Worm (Caenorhabditis elegans) whole organism, young adult: ENCODE data around the gene C34B4.2.
A peak's percentile ranks its signal among the peaks of the same experiment; 100 is the strongest.
"Not testable (repeated sequence)": the region's sequence is repeated elsewhere in the genome, so short reads cannot be mapped to it uniquely, and the experiment has no call there.

Experiments used
- B0019.2 ChIP-seq: fragments of 200-800 bp; sonication (Bioruptor generic); conservative IDR thresholded peaks from 2 replicates; pipeline ENCODE4 v1.3.6; 2022; ENCODE audit warnings: missing genetic modification reagents, missing genetic modification characterization, missing compliant biosample characterization
- B0035.1 ChIP-seq: sonication (generic microtip); optimal IDR thresholded peaks from 2 replicates; lab custom pipeline; 2016; ENCODE audit warnings: missing genetic modification characterization, mild to moderate bottlenecking, missing compliant biosample characterization, missing genotype, missing genetic modification reagents
- C17E4.6 ChIP-seq: fragments of 200-800 bp; sonication (Bioruptor generic); IDR thresholded peaks from 2 replicates; pipeline ENCODE4 v1.3.6; 2022; ENCODE audit warnings: missing genetic modification reagents, missing genetic modification characterization, missing compliant biosample characterization
- D2030.7 ChIP-seq: fragments of 200-800 bp; sonication (Bioruptor generic); IDR thresholded peaks from 2 replicates; pipeline ENCODE4 v1.3.6; 2022; ENCODE audit warnings: missing genetic modification reagents, missing genetic modification characterization, missing compliant biosample characterization
- F39B2.1 ChIP-seq: fragments of 200-800 bp; sonication (Bioruptor generic); IDR thresholded peaks from 2 replicates; pipeline ENCODE4 v1.3.6; 2022; ENCODE audit warnings: missing genetic modification reagents, missing genetic modification characterization, missing compliant biosample characterization
- F49E8.2 ChIP-seq: sonication (generic microtip); optimal IDR thresholded peaks from 3 replicates; lab custom pipeline; 2017; ENCODE audit warnings: missing genetic modification characterization, mild to moderate bottlenecking, missing compliant biosample characterization, antibody characterized with exemption, moderate library complexity; ENCODE audit not compliant: insufficient read depth
- F57C9.4 ChIP-seq: sonication (generic microtip); optimal IDR thresholded peaks from 2 replicates; lab custom pipeline; 2017; ENCODE audit warnings: mild to moderate bottlenecking, missing genetic modification characterization, missing compliant biosample characterization
- K12H6.12 ChIP-seq: fragments of 200-800 bp; sonication (Bioruptor generic); optimal IDR thresholded peaks from 2 replicates; lab custom pipeline; 2018; ENCODE audit warnings: mild to moderate bottlenecking, missing genetic modification characterization, missing compliant biosample characterization
- Y53F4B.3 ChIP-seq: fragments of 200-800 bp; sonication (Bioruptor generic); IDR thresholded peaks from 2 replicates; pipeline ENCODE4 v1.3.6; 2022; ENCODE audit warnings: missing genetic modification reagents, missing genetic modification characterization, missing compliant biosample characterization
- Y53G8AR.9 ChIP-seq: fragments of 200-800 bp; sonication (Bioruptor generic); conservative IDR thresholded peaks from 2 replicates; pipeline ENCODE4 v1.3.6; 2022; ENCODE audit warnings: missing genetic modification reagents, missing genetic modification characterization, missing compliant biosample characterization
- ZK185.1 ChIP-seq: sonication (generic microtip); optimal IDR thresholded peaks from 2 replicates; lab custom pipeline; 2016; ENCODE audit warnings: mild to moderate bottlenecking, missing genetic modification characterization, missing compliant biosample characterization; ENCODE audit not compliant: poor library complexity, severe bottlenecking
- akir-1 ChIP-seq: fragments of 200-800 bp; sonication (Bioruptor generic); optimal IDR thresholded peaks from 2 replicates; lab custom pipeline; 2018; ENCODE audit warnings: mild to moderate bottlenecking, missing genetic modification characterization, moderate library complexity, missing compliant biosample characterization
- aptf-3 ChIP-seq: fragments of 200-800 bp; sonication (Bioruptor generic); IDR thresholded peaks from 2 replicates; pipeline ENCODE4 v1.3.6; 2022; ENCODE audit warnings: missing genetic modification characterization, missing compliant biosample characterization
- athp-1 ChIP-seq: sonication (generic microtip); optimal IDR thresholded peaks from 2 replicates; lab custom pipeline; 2017; ENCODE audit warnings: mild to moderate bottlenecking, missing genetic modification characterization, missing compliant biosample characterization
- attf-5 ChIP-seq: fragments of 200-800 bp; sonication (Bioruptor generic); optimal IDR thresholded peaks from 2 replicates; lab custom pipeline; 2018; ENCODE audit warnings: mild to moderate bottlenecking, missing genetic modification characterization, missing compliant biosample characterization
- bed-2 ChIP-seq: fragments of 200-800 bp; sonication (Bioruptor generic); IDR thresholded peaks from 2 replicates; pipeline ENCODE4 v1.3.6; 2022; ENCODE audit warnings: missing genetic modification reagents, missing genetic modification characterization, missing compliant biosample characterization
- ccch-3 ChIP-seq: fragments of 200-800 bp; sonication (Bioruptor generic); optimal IDR thresholded peaks from 2 replicates; lab custom pipeline; 2018; ENCODE audit warnings: mild to moderate bottlenecking, missing genetic modification characterization, missing compliant biosample characterization
- cebp-1 ChIP-seq, 2 experiments: fragments of 200-800 bp in 1 of 2; sonication (Bioruptor generic) in 1 of 2; sonication (generic microtip) in 1 of 2; IDR thresholded peaks in 1 of 2; optimal IDR thresholded peaks in 1 of 2; 2 replicates each; pipeline versions ENCODE4 v1.3.6 to Lab custom; 2017 to 2022; ENCODE audit warnings: missing compliant biosample characterization in 2 of 2, missing genetic modification characterization in 2 of 2, mild to moderate bottlenecking in 1 of 2, missing genetic modification reagents in 1 of 2, moderate library complexity in 1 of 2
- ceh-100 ChIP-seq: fragments of 200-800 bp; sonication (Bioruptor generic); IDR thresholded peaks from 2 replicates; pipeline ENCODE4 v1.3.6; 2022; ENCODE audit warnings: missing genetic modification reagents, missing genetic modification characterization, missing compliant biosample characterization
- ceh-27 ChIP-seq: fragments of 200-800 bp; sonication (Bioruptor generic); optimal IDR thresholded peaks from 2 replicates; lab custom pipeline; 2018; ENCODE audit warnings: mild to moderate bottlenecking, missing genetic modification characterization, moderate library complexity, missing compliant biosample characterization
- ekl-4 ChIP-seq: fragments of 200-800 bp; sonication (Bioruptor generic); IDR thresholded peaks from 2 replicates; pipeline ENCODE4 v1.3.6; 2022; ENCODE audit warnings: missing genetic modification reagents, missing genetic modification characterization, missing compliant biosample characterization
- gei-17 ChIP-seq: fragments of 200-800 bp; sonication (Bioruptor generic); optimal IDR thresholded peaks from 2 replicates; lab custom pipeline; 2018; ENCODE audit warnings: mild to moderate bottlenecking, missing genetic modification characterization, missing compliant biosample characterization
- hmg-20 ChIP-seq: fragments of 200-800 bp; sonication (Bioruptor generic); IDR thresholded peaks from 2 replicates; pipeline ENCODE4 v1.3.6; 2022; ENCODE audit warnings: missing genetic modification reagents, missing genetic modification characterization, missing compliant biosample characterization
- let-607 ChIP-seq, 2 experiments: fragments of 200-800 bp in 1 of 2; sonication (Bioruptor generic) in 1 of 2; sonication (generic microtip) in 1 of 2; optimal IDR thresholded peaks; 2 replicates each; lab custom pipeline; 2016 to 2018; ENCODE audit warnings: mild to moderate bottlenecking in 2 of 2, missing compliant biosample characterization in 2 of 2, missing genetic modification characterization in 2 of 2, moderate library complexity in 2 of 2, missing genotype in 1 of 2
- lin-35 ChIP-seq, 3 experiments: fragments of 150-350 bp in 2 of 3; sonication (generic microtip) in 1 of 3; optimal IDR thresholded peaks; 2 replicates each; lab custom pipeline; 2014 to 2018; ENCODE audit warnings: missing biosample characterization in 3 of 3, missing genetic modification characterization in 3 of 3, missing genetic modification reagents in 3 of 3
- lin-40 ChIP-seq: sonication (generic microtip); optimal IDR thresholded peaks from 2 replicates; lab custom pipeline; 2016; ENCODE audit warnings: missing genetic modification characterization, mild to moderate bottlenecking, missing compliant biosample characterization, missing genotype, missing genetic modification reagents
- madf-10 ChIP-seq: sonication (generic microtip); optimal IDR thresholded peaks from 2 replicates; lab custom pipeline; 2016; ENCODE audit warnings: mild to moderate bottlenecking, missing genetic modification characterization, missing compliant biosample characterization
- mxl-1 ChIP-seq: sonication (generic microtip); optimal IDR thresholded peaks from 2 replicates; lab custom pipeline; 2016; ENCODE audit warnings: missing genetic modification characterization, missing compliant biosample characterization
- nfya-1 ChIP-seq: sonication (generic microtip); optimal IDR thresholded peaks from 2 replicates; lab custom pipeline; 2017; ENCODE audit warnings: antibody characterized with exemption, missing compliant biosample characterization, missing genetic modification characterization, borderline replicate concordance; ENCODE audit not compliant: insufficient read depth
- nfya-2 ChIP-seq: fragments of 200-800 bp; sonication (Bioruptor generic); IDR thresholded peaks from 2 replicates; pipeline ENCODE4 v1.3.6; 2022; ENCODE audit warnings: missing genetic modification reagents, missing genetic modification characterization, missing compliant biosample characterization
- nhr-80 ChIP-seq: sonication (generic microtip); optimal IDR thresholded peaks from 2 replicates; lab custom pipeline; 2016; ENCODE audit warnings: missing genetic modification characterization, missing compliant biosample characterization
- rcor-1 ChIP-seq: fragments of 200-800 bp; sonication (Bioruptor generic); IDR thresholded peaks from 2 replicates; pipeline ENCODE4 v1.3.6; 2022; ENCODE audit warnings: missing genetic modification reagents, missing genetic modification characterization, missing compliant biosample characterization
- rec-8 ChIP-seq, 2 experiments: sonication (generic microtip); optimal IDR thresholded peaks; 2 replicates each; lab custom pipeline; 2016; ENCODE audit warnings: mild to moderate bottlenecking in 2 of 2, missing genetic modification characterization in 2 of 2, missing genetic modification reagents in 2 of 2, missing genotype in 2 of 2, missing biosample characterization in 1 of 2, missing compliant biosample characterization in 1 of 2, moderate library complexity in 1 of 2
- snpc-4 ChIP-seq, 5 experiments: fragments of 150-350 bp in 1 of 5; sonication (generic microtip) in 4 of 5; optimal IDR thresholded peaks; 2 replicates each; lab custom pipeline; 2014 to 2018; ENCODE audit warnings: missing genetic modification characterization in 5 of 5, missing biosample characterization in 3 of 5, antibody characterized with exemption in 2 of 5, mild to moderate bottlenecking in 2 of 5, missing compliant biosample characterization in 2 of 5, missing genotype in 2 of 5, moderate library complexity in 2 of 5, missing genetic modification reagents in 1 of 5
- somi-1 ChIP-seq: fragments of 200-800 bp; sonication (Bioruptor generic); optimal IDR thresholded peaks from 2 replicates; lab custom pipeline; 2018; ENCODE audit warnings: mild to moderate bottlenecking, missing genetic modification characterization, missing compliant biosample characterization
- unc-130 ChIP-seq: sonication (generic microtip); optimal IDR thresholded peaks from 2 replicates; lab custom pipeline; 2016; ENCODE audit warnings: missing genetic modification reagents, missing genetic modification characterization, missing compliant biosample characterization

The C34B4.2 gene

DNA sequence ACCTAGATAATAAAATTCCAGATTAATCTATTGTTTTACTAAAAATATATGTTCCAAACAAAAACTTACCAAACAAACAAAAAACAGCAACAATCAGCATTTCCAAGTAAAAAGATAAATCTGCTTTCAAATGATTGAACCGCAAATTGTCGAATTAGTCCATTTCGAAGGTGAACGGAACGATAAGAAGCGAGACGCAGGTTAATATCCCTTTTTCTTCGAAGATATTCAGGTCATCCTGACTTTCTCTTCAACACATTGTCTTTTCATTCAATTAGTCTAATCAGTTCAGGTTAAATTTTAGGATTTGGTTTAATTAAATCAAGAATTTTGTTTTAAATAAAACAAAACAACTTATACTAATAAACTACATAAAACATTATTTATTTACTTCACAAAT lies 50.5 kb downstream of the C34B4.2 start, which contains the start of gene B0365.9:
TSS of gene B0365.9 (minus strand) at position 186 of the 400 bp plus-strand sequence.
- no peak for TF ChIP-seq ekl-4 (GFP tag; lab: Robert Waterston, UW)
- TF ChIP-seq ceh-100 (GFP tag; lab: Robert Waterston, UW): no peak
- TF ChIP-seq snpc-4 (GFP tag; optimal IDR thresholded peaks at IDR 0.05; lab: Kevin White, UChicago): no peak
- no peak for TF ChIP-seq snpc-4 (tag; optimal IDR thresholded peaks at IDR 0.05; lab: Kevin White, UChicago)
- no peak for TF ChIP-seq Y53G8AR.9 (GFP tag; lab: Robert Waterston, UW)
- no peak for TF ChIP-seq F57C9.4 (tag; lab: Kevin White, UChicago)
- TF ChIP-seq akir-1 (GFP tag; lab: Kevin White, UChicago): no peak
- no peak for TF ChIP-seq ZK185.1 (tag; lab: Kevin White, UChicago)
- no peak for TF ChIP-seq F49E8.2 (tag; lab: Kevin White, UChicago)
- no peak for TF ChIP-seq nfya-1 (tag; lab: Kevin White, UChicago)
- no peak for TF ChIP-seq lin-35 (GFP tag; optimal IDR thresholded peaks at IDR 0.05; lab: Kevin White, UChicago)
- no peak for TF ChIP-seq ccch-3 (GFP tag; lab: Kevin White, UChicago)
- no peak for TF ChIP-seq somi-1 (GFP tag; lab: Kevin White, UChicago)
- no peak for TF ChIP-seq nfya-2 (GFP tag; lab: Robert Waterston, UW)
- TF ChIP-seq D2030.7: no peak
- TF ChIP-seq B0019.2 (GFP tag; lab: Robert Waterston, UW): no peak
- TF ChIP-seq bed-2 (GFP tag; lab: Robert Waterston, UW): no peak
- TF ChIP-seq gei-17 (GFP tag; lab: Kevin White, UChicago): no peak
- no peak for TF ChIP-seq hmg-20
- no peak for TF ChIP-seq rec-8 (tag; optimal IDR thresholded peaks at IDR 0.05; lab: Kevin White, UChicago)

- not testable (repeated sequence) for TF ChIP-seq ceh-27 (GFP tag; lab: Kevin White, UChicago); madf-10 (tag; lab: Kevin White, UChicago); nfya-2 (GFP tag; lab: Robert Waterston, UW)
These were observed 51.9 kb downstream of the C34B4.2 start, which contains the start of gene clec-225 for ce11 chrV:13134786-13135185. Gene clec-225 (minus strand): TSS chrV:13134886.

- TF ChIP-seq B0035.1 (no peak), nhr-80 (peak; percentile 81)
These were observed 55.1 kb downstream of the C34B4.2 start, which contains the start of gene clec-41 for ce11 chrV:13137955-13138354. Gene clec-41 (minus strand): TSS chrV:13138101.

DNA sequence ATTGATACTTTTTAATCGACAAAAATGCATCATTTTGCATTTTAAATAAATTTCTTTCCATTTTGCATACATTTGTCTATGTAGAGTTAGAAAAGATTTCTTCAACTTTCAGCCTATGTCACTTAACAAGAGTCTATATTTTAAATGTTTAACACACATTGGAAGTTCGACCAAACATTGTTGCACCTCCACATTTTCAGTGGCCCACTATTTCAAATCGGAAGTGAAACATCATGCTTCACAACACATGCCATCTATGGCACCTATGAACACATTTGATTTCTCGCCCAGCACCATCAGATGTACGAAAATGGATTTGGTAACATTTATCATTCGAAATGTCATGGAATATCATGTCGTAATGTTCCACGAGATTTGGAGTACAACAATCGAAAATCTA lies 55.8 kb downstream of the C34B4.2 start, which contains the start of gene dhc-3:
TSS of gene dhc-3 (plus strand) at position 301 of the 400 bp plus-strand sequence.
- no peak for TF ChIP-seq unc-130 (GFP tag; lab: Kevin White, UChicago)
- TF ChIP-seq let-607 (tag; optimal IDR thresholded peaks at IDR 0.05; lab: Kevin White, UChicago): no peak
- TF ChIP-seq athp-1: no peak
- TF ChIP-seq lin-40 (tag; lab: Kevin White, UChicago): no peak
- TF ChIP-seq aptf-3 (GFP tag; lab: Robert Waterston, UW): no peak
- TF ChIP-seq Y53F4B.3 (GFP tag; lab: Robert Waterston, UW): no peak
- TF ChIP-seq snpc-4 (GFP tag; optimal IDR thresholded peaks at IDR 0.05; lab: Kevin White, UChicago): no peak
- TF ChIP-seq snpc-4 (tag; optimal IDR thresholded peaks at IDR 0.05; lab: Kevin White, UChicago): no peak
- no peak for TF ChIP-seq C17E4.6 (GFP tag; lab: Robert Waterston, UW)
- TF ChIP-seq rcor-1 (GFP tag; lab: Robert Waterston, UW): no peak
- no peak for TF ChIP-seq mxl-1
- no peak for TF ChIP-seq lin-35 (GFP tag; optimal IDR thresholded peaks at IDR 0.05; lab: Kevin White, UChicago)
- no peak for TF ChIP-seq F39B2.1 (GFP tag; lab: Robert Waterston, UW)
- no peak for TF ChIP-seq attf-5 (GFP tag; lab: Kevin White, UChicago)
- no peak for TF ChIP-seq bed-2 (GFP tag; lab: Robert Waterston, UW)
- TF ChIP-seq nfya-1 (tag; lab: Kevin White, UChicago): no peak
- no peak for TF ChIP-seq cebp-1 (GFP tag; IDR thresholded peaks at IDR 0.05; lab: Robert Waterston, UW)
- no peak for TF ChIP-seq cebp-1 (tag; optimal IDR thresholded peaks at IDR 0.05; lab: Kevin White, UChicago)
- no peak for TF ChIP-seq B0019.2 (GFP tag; lab: Robert Waterston, UW)
- TF ChIP-seq somi-1 (GFP tag; lab: Kevin White, UChicago): no peak
- no peak for TF ChIP-seq K12H6.12
